Fruit fly (Drosophila melanogaster) S2 (cell line): Measurements from ENCODE around the gene betaggt-I.

Source experiments
- CG8478 ChIP-seq: fragments of >200 bp; optimal IDR thresholded peaks from 2 replicates; lab custom pipeline; 2018
- CTCF ChIP-seq, 2 experiments: fragments of >200 bp; optimal IDR thresholded peaks; 2 replicates each; lab custom pipeline; 2018

- no peak for TF ChIP-seq CTCF (optimal IDR thresholded peaks at IDR 0.05; lab: Kevin White, UChicago)
- TF ChIP-seq CG8478 (lab: Kevin White, UChicago): no peak
Observed at dm6 chr2L:4942257-4942792, 3.1 kb upstream of the betaggt-I start, which contains the start of gene synr.
